Fruit fly (Drosophila melanogaster) whole organism, embryonic: ENCODE results near the gene CG32488.

ENCODE experiments used
- Ada2b ChIP-seq: fragments of 200-800 bp; sonication (Bioruptor generic); IDR thresholded peaks from 2 replicates; pipeline ENCODE4 v1.3.6; 2022; ENCODE audit warnings: missing biosample characterization, missing genetic modification characterization
- Asciz ChIP-seq: fragments of 200-800 bp; sonication (Bioruptor generic); optimal IDR thresholded peaks from 2 replicates; lab custom pipeline; 2017; ENCODE audit warnings: missing biosample characterization, mild to moderate bottlenecking, missing genetic modification characterization, missing genetic modification reagents
- CG10267 ChIP-seq: fragments of 200-800 bp; sonication (Bioruptor generic); optimal IDR thresholded peaks from 2 replicates; lab custom pipeline; 2018; ENCODE audit warnings: missing biosample characterization, mild to moderate bottlenecking, missing genetic modification characterization, moderate library complexity
- CG11504 ChIP-seq: fragments of 200-800 bp; sonication (Bioruptor generic); optimal IDR thresholded peaks from 3 replicates; lab custom pipeline; 2019; ENCODE audit warnings: missing biosample characterization, mild to moderate bottlenecking, missing genetic modification characterization, moderate library complexity
- CG12104 ChIP-seq: fragments of 200-800 bp; sonication (Bioruptor generic); optimal IDR thresholded peaks from 3 replicates; lab custom pipeline; 2016; ENCODE audit warnings: missing biosample characterization, missing genetic modification characterization
- CG12219 ChIP-seq: fragments of 200-800 bp; sonication (Bioruptor generic); optimal IDR thresholded peaks from 3 replicates; lab custom pipeline; 2018; ENCODE audit warnings: missing biosample characterization, mild to moderate bottlenecking, missing genetic modification characterization
- CG12236 ChIP-seq: fragments of 200-800 bp; sonication (Bioruptor generic); optimal IDR thresholded peaks from 2 replicates; lab custom pipeline; 2016; ENCODE audit warnings: missing biosample characterization, missing genetic modification characterization
- CG13624 ChIP-seq: fragments of 200-800 bp; sonication (Bioruptor generic); optimal IDR thresholded peaks from 2 replicates; lab custom pipeline; 2016; ENCODE audit warnings: missing biosample characterization, missing genetic modification characterization
- CG14441 ChIP-seq: fragments of 200-800 bp; sonication (Bioruptor generic); IDR thresholded peaks from 2 replicates; pipeline ENCODE4 v1.3.6; 2022; ENCODE audit warnings: missing biosample characterization, missing genetic modification characterization
- CG14965 ChIP-seq: fragments of 200-800 bp; sonication (Bioruptor generic); optimal IDR thresholded peaks from 2 replicates; lab custom pipeline; 2016; ENCODE audit warnings: missing biosample characterization, missing genetic modification characterization, borderline replicate concordance
- CG17186 ChIP-seq: fragments of 200-800 bp; sonication (Bioruptor generic); optimal IDR thresholded peaks from 3 replicates; lab custom pipeline; 2017; ENCODE audit warnings: missing biosample characterization, missing genetic modification reagents, missing genetic modification characterization
- CG18599 ChIP-seq: fragments of 200-800 bp; sonication (Bioruptor generic); optimal IDR thresholded peaks from 3 replicates; lab custom pipeline; 2017; ENCODE audit warnings: missing biosample characterization, missing genetic modification characterization, mild to moderate bottlenecking, moderate library complexity, missing genetic modification reagents
- CG30403 ChIP-seq: fragments of 200-800 bp; sonication (Bioruptor generic); optimal IDR thresholded peaks from 3 replicates; lab custom pipeline; 2016; ENCODE audit warnings: missing biosample characterization, missing genetic modification characterization
- CG3281 ChIP-seq: fragments of 200-800 bp; sonication (Bioruptor generic); optimal IDR thresholded peaks from 3 replicates; lab custom pipeline; 2017; ENCODE audit warnings: missing biosample characterization, mild to moderate bottlenecking, missing genetic modification characterization
- CG42726 ChIP-seq: fragments of 200-800 bp; sonication (Bioruptor generic); IDR thresholded peaks from 2 replicates; pipeline ENCODE4 v1.3.6; 2022; ENCODE audit warnings: missing biosample characterization, missing genetic modification characterization; ENCODE audit not compliant: partially characterized antibody
- CG4282 ChIP-seq: fragments of 200-800 bp; sonication (Bioruptor generic); optimal IDR thresholded peaks from 2 replicates; lab custom pipeline; 2016; ENCODE audit warnings: missing biosample characterization, missing genetic modification characterization
- CG4328 ChIP-seq: fragments of 200-800 bp; sonication (Bioruptor generic); optimal IDR thresholded peaks from 3 replicates; lab custom pipeline; 2017; ENCODE audit warnings: missing biosample characterization, missing genetic modification reagents, missing genetic modification characterization
- CG4730 ChIP-seq: fragments of 200-800 bp; sonication (Bioruptor generic); IDR thresholded peaks from 2 replicates; pipeline ENCODE4 v1.3.6; 2022; ENCODE audit warnings: missing biosample characterization, missing genetic modification characterization
- CG6654 ChIP-seq: fragments of 200-800 bp; sonication (Bioruptor generic); optimal IDR thresholded peaks from 2 replicates; lab custom pipeline; 2017; ENCODE audit warnings: missing biosample characterization, mild to moderate bottlenecking, missing genetic modification characterization
- CG7372 ChIP-seq: fragments of 200-800 bp; sonication (Bioruptor generic); IDR thresholded peaks from 2 replicates; pipeline ENCODE4 v1.3.6; 2022; ENCODE audit warnings: missing biosample characterization, missing genetic modification characterization
- CG7839 ChIP-seq: fragments of 200-800 bp; sonication (Bioruptor generic); optimal IDR thresholded peaks from 3 replicates; lab custom pipeline; 2018; ENCODE audit warnings: missing biosample characterization, mild to moderate bottlenecking, missing genetic modification characterization, moderate library complexity
- CG7987 ChIP-seq: fragments of 200-800 bp; sonication (Bioruptor generic); optimal IDR thresholded peaks from 2 replicates; lab custom pipeline; 2018; ENCODE audit warnings: missing biosample characterization, mild to moderate bottlenecking, missing genetic modification characterization, moderate library complexity
- CG8281 ChIP-seq: fragments of 200-800 bp; sonication (Bioruptor generic); optimal IDR thresholded peaks from 2 replicates; lab custom pipeline; 2018; ENCODE audit warnings: missing biosample characterization, mild to moderate bottlenecking, missing genetic modification characterization, moderate library complexity
- CG9797 ChIP-seq: fragments of 200-800 bp; sonication (Bioruptor generic); optimal IDR thresholded peaks from 3 replicates; lab custom pipeline; 2018; ENCODE audit warnings: missing biosample characterization, mild to moderate bottlenecking, missing genetic modification characterization
- Dfd ChIP-seq, 2 experiments: fragments of >200 bp; optimal IDR thresholded peaks; 2 replicates each; lab custom pipeline; 2017; ENCODE audit warnings: missing biosample characterization in 2 of 2, missing genetic modification characterization in 2 of 2
- Gug ChIP-seq: fragments of 200-800 bp; sonication (Bioruptor generic); IDR thresholded peaks from 4 replicates; pipeline ENCODE4 v1.3.6; 2022; ENCODE audit warnings: missing biosample characterization, missing genetic modification characterization
- Hmr ChIP-seq: fragments of 200-800 bp; sonication (Bioruptor generic); optimal IDR thresholded peaks from 3 replicates; lab custom pipeline; 2017; ENCODE audit warnings: mild to moderate bottlenecking, missing biosample characterization, missing genetic modification reagents, missing genetic modification characterization
- Med ChIP-seq: fragments of 200-800 bp; sonication (Bioruptor generic); peaks from one replicate; lab custom pipeline; 2016; ENCODE audit warnings: missing biosample characterization, missing genetic modification characterization, mild to moderate bottlenecking, inconsistent platforms, moderate library complexity
- Myb ChIP-seq: fragments of 200-800 bp; sonication (Bioruptor generic); optimal IDR thresholded peaks from 2 replicates; lab custom pipeline; 2016; ENCODE audit warnings: missing biosample characterization, missing genetic modification characterization
- Pdp1 ChIP-seq, 2 experiments: fragments of 200-800 bp; sonication (Bioruptor generic); optimal IDR thresholded peaks; 3 replicates each; lab custom pipeline; 2016; ENCODE audit warnings: missing biosample characterization in 2 of 2, missing genetic modification characterization in 2 of 2, mild to moderate bottlenecking in 1 of 2, moderate library complexity in 1 of 2
- Ptx1 ChIP-seq: fragments of 200-800 bp; sonication (Bioruptor generic); IDR thresholded peaks from 2 replicates; pipeline ENCODE4 v1.3.6; 2022; ENCODE audit warnings: missing biosample characterization, missing genetic modification characterization
- Rfx ChIP-seq: fragments of 200-800 bp; sonication (Bioruptor generic); IDR thresholded peaks from 2 replicates; pipeline ENCODE4 v1.3.6; 2022; ENCODE audit warnings: missing biosample characterization, missing genetic modification characterization
- TFAM ChIP-seq: fragments of 200-800 bp; sonication (Bioruptor generic); optimal IDR thresholded peaks from 2 replicates; lab custom pipeline; 2017; ENCODE audit warnings: missing biosample characterization, missing genetic modification characterization, inconsistent platforms
- Taf1 ChIP-seq: fragments of 200-800 bp; sonication (Bioruptor generic); IDR thresholded peaks from 2 replicates; pipeline ENCODE4 v1.3.6; 2022; ENCODE audit warnings: missing biosample characterization, missing genetic modification characterization
- Xbp1 ChIP-seq: fragments of 200-800 bp; sonication (Bioruptor generic); optimal IDR thresholded peaks from 3 replicates; lab custom pipeline; 2016; ENCODE audit warnings: missing biosample characterization, mild to moderate bottlenecking, missing genetic modification characterization
- abd-A ChIP-seq: fragments of 200-800 bp; sonication (Bioruptor generic); optimal IDR thresholded peaks from 3 replicates; lab custom pipeline; 2019; ENCODE audit warnings: missing biosample characterization, mild to moderate bottlenecking, missing genetic modification characterization, moderate library complexity
- chinmo ChIP-seq: fragments of 200-800 bp; sonication (Bioruptor generic); IDR thresholded peaks from 4 replicates; pipeline ENCODE4 v1.3.6; 2022; ENCODE audit warnings: missing biosample characterization, missing genetic modification characterization; ENCODE audit not compliant: partially characterized antibody
- gro ChIP-seq: fragments of 200-800 bp; sonication (Bioruptor generic); optimal IDR thresholded peaks from 2 replicates; lab custom pipeline; 2016; ENCODE audit warnings: missing biosample characterization, missing genetic modification characterization
- hbn ChIP-seq: fragments of 200-800 bp; sonication (Bioruptor generic); IDR thresholded peaks from 2 replicates; pipeline ENCODE4 v1.3.6; 2022; ENCODE audit warnings: missing biosample characterization, missing genetic modification characterization; ENCODE audit not compliant: partially characterized antibody
- hkb ChIP-seq, 2 experiments: fragments of 200-800 bp in 1 of 2; fragments of >200 bp in 1 of 2; sonication (Bioruptor generic) in 1 of 2; IDR thresholded peaks in 1 of 2; optimal IDR thresholded peaks in 1 of 2; 2 replicates each; pipeline versions ENCODE4 v1.3.6 to Lab custom; 2017 to 2022; ENCODE audit warnings: missing biosample characterization in 1 of 2, missing genetic modification characterization in 1 of 2
- insv ChIP-seq, 2 experiments: fragments of 200-800 bp; sonication (Bioruptor generic); optimal IDR thresholded peaks; 3 replicates each; lab custom pipeline; 2016 to 2018; ENCODE audit warnings: missing biosample characterization in 2 of 2, missing genetic modification characterization in 2 of 2
- nmo ChIP-seq: fragments of 200-800 bp; sonication (Bioruptor generic); optimal IDR thresholded peaks from 2 replicates; lab custom pipeline; 2018; ENCODE audit warnings: missing biosample characterization, mild to moderate bottlenecking, missing genetic modification characterization, moderate library complexity
- pan ChIP-seq, 4 experiments: fragments of >200 bp in 3 of 4; fragments of 200-800 bp in 1 of 4; sonication (Bioruptor generic) in 1 of 4; optimal IDR thresholded peaks in 3 of 4; IDR thresholded peaks in 1 of 4; 2 replicates each; pipeline versions ENCODE4 v1.3.6 to Lab custom; 2017 to 2022; ENCODE audit warnings: missing biosample characterization in 2 of 4, missing genetic modification characterization in 2 of 4, mixed read lengths in 1 of 4
- psq ChIP-seq: fragments of 200-800 bp; sonication (Bioruptor generic); optimal IDR thresholded peaks from 2 replicates; lab custom pipeline; 2017; ENCODE audit warnings: missing biosample characterization, missing genetic modification characterization
- salm ChIP-seq: fragments of 200-800 bp; sonication (Bioruptor generic); optimal IDR thresholded peaks from 2 replicates; lab custom pipeline; 2018; ENCODE audit warnings: missing biosample characterization, mild to moderate bottlenecking, missing genetic modification characterization
- tap ChIP-seq: fragments of 200-800 bp; optimal IDR thresholded peaks from 3 replicates; lab custom pipeline; 2019; ENCODE audit warnings: missing biosample characterization, mild to moderate bottlenecking, missing genetic modification characterization, moderate library complexity
- tio ChIP-seq: fragments of 200-800 bp; sonication (Bioruptor generic); optimal IDR thresholded peaks from 2 replicates; lab custom pipeline; 2017; ENCODE audit warnings: missing biosample characterization, missing genetic modification characterization, inconsistent platforms
- ttk ChIP-seq: fragments of 200-800 bp; sonication (Bioruptor generic); IDR thresholded peaks from 2 replicates; pipeline ENCODE4 v2.1.2; 2022; ENCODE audit warnings: missing biosample characterization, missing genetic modification characterization
- wor ChIP-seq: fragments of 200-800 bp; sonication (Bioruptor generic); IDR thresholded peaks from 2 replicates; pipeline ENCODE4 v1.3.6; 2022; ENCODE audit warnings: missing biosample characterization, missing genetic modification characterization

The CG32488 gene

DNA sequence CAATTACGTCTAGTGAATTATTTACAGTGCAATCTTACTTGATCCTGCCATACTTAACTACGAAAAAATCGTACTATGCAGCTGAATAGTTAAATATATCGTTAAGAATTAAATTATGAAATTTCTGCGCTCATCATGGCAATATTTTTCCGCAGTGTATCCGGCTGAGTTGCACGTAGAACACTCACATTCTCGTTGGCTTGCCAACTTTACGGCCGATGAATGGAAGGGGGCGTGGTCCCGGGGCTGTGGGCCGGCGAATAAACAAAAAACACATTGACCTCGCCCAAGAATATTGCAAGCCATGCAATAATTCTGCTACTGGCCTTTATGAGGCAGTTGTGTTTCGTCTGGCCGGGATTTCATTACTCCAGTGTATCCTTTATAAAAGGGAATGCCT lies 28.1 kb downstream of the CG32488 start:
- no peak for TF ChIP-seq Xbp1 (GFP tag; lab: Kevin White, UChicago)
- no peak for TF ChIP-seq CG42726 (GFP tag; lab: Robert Waterston, UW)
- no peak for TF ChIP-seq wor (GFP tag; lab: Robert Waterston, UW)
- TF ChIP-seq CG3281 (GFP tag; lab: Kevin White, UChicago), result peak; percentile 18
- no peak for TF ChIP-seq CG6654
- TF ChIP-seq TFAM, result no peak
- TF ChIP-seq CG7987, result no peak
- TF ChIP-seq CG11504, result peak; percentile 23
- no peak for TF ChIP-seq nmo
- no peak for TF ChIP-seq CG4282 (GFP tag; lab: Kevin White, UChicago)
- 0 out of 2 replicates have a peak, but pooled peaks have one; percentile 19 for TF ChIP-seq Rfx (GFP tag; lab: Robert Waterston, UW)
- no peak for TF ChIP-seq CG12219 (GFP tag; lab: Kevin White, UChicago)
- no peak for TF ChIP-seq CG7839 (tag; lab: Kevin White, UChicago)
- TF ChIP-seq Med (GFP tag; lab: Kevin White, UChicago), result no peak
- TF ChIP-seq CG12236 (GFP tag; lab: Kevin White, UChicago), result no peak
- TF ChIP-seq gro (GFP tag; lab: Kevin White, UChicago), result no peak
- no peak for TF ChIP-seq CG14965 (GFP tag; lab: Kevin White, UChicago)
- TF ChIP-seq CG30403, result no peak
- TF ChIP-seq CG10267 (tag; lab: Kevin White, UChicago), result no peak
- no peak for TF ChIP-seq pan (optimal IDR thresholded peaks at IDR 0.05; lab: Kevin White, UChicago)
- TF ChIP-seq pan (GFP tag; optimal IDR thresholded peaks at IDR 0.05 in 1 of 2, IDR thresholded peaks at IDR 0.05 in 1 of 2), result peak in 1 of 2 experiments; percentile 27
- TF ChIP-seq Ada2b, result 0 out of 2 replicates have a peak, but pooled peaks have one; percentile 15
- TF ChIP-seq CG13624 (GFP tag; lab: Kevin White, UChicago), result no peak
- TF ChIP-seq Pdp1 (GFP tag; optimal IDR thresholded peaks at IDR 0.05; lab: Kevin White, UChicago), result no peak
- no peak for TF ChIP-seq CG4730 (GFP tag; lab: Robert Waterston, UW)
- no peak for TF ChIP-seq tap
- TF ChIP-seq Dfd (GFP tag; optimal IDR thresholded peaks at IDR 0.05; lab: Kevin White, UChicago), result no peak
- 0 out of 2 replicates have a peak, but pooled peaks have one; percentile 6 for TF ChIP-seq ttk (GFP tag; lab: Robert Waterston, UW)
- no peak for TF ChIP-seq Asciz (GFP tag; lab: Kevin White, UChicago)
- TF ChIP-seq CG18599 (GFP tag; lab: Kevin White, UChicago), result peak; percentile 45
- no peak for TF ChIP-seq psq (GFP tag; lab: Kevin White, UChicago)
- no peak for TF ChIP-seq tio (GFP tag; lab: Kevin White, UChicago)
- TF ChIP-seq hkb (optimal IDR thresholded peaks at IDR 0.05; lab: Kevin White, UChicago), result no peak
- no peak for TF ChIP-seq hkb (GFP tag; IDR thresholded peaks at IDR 0.05; lab: Robert Waterston, UW)
- no peak for TF ChIP-seq Gug (GFP tag; lab: Robert Waterston, UW)
- no peak for TF ChIP-seq CG8281 (tag; lab: Kevin White, UChicago)
- no peak for TF ChIP-seq Myb
- TF ChIP-seq hbn (GFP tag; lab: Robert Waterston, UW), result no peak
- TF ChIP-seq CG12104, result no peak
- no peak for TF ChIP-seq CG17186 (GFP tag; lab: Kevin White, UChicago)
- 0 out of 2 replicates have a peak, but pooled peaks have one; percentile 26 for TF ChIP-seq Ptx1 (GFP tag; lab: Robert Waterston, UW)
- no peak for TF ChIP-seq insv (GFP tag; optimal IDR thresholded peaks at IDR 0.05; lab: Kevin White, UChicago)
- no peak for TF ChIP-seq CG9797 (GFP tag; lab: Kevin White, UChicago)
- no peak for TF ChIP-seq salm (tag; lab: Kevin White, UChicago)
- no peak for TF ChIP-seq CG7372 (GFP tag; lab: Robert Waterston, UW)
- TF ChIP-seq Hmr, result no peak
- TF ChIP-seq CG14441 (GFP tag; lab: Robert Waterston, UW), result peak; percentile 29; the same call in 1 of the 2 replicates
- no peak for TF ChIP-seq Taf1 (GFP tag; lab: Robert Waterston, UW)
- no peak for TF ChIP-seq abd-A (tag; lab: Kevin White, UChicago)
- no peak for TF ChIP-seq CG4328 (GFP tag; lab: Kevin White, UChicago)
- no peak for TF ChIP-seq chinmo (GFP tag; lab: Robert Waterston, UW)
